Fruit fly (Drosophila melanogaster): ENCODE measurements around the gene COX6CL.

The COX6CL gene

dm6 chr2L:5799435-5800387 lies 18.5 kb downstream of the COX6CL start, which contains the start of gene CG9171 (continued):
- no peak for TF ChIP-seq CG31365 (tag; optimal IDR thresholded peaks at IDR 0.05)
- peak; percentile 41 for TF ChIP-seq Fer1 (GFP tag; optimal IDR thresholded peaks at IDR 0.05)
- no peak for TF ChIP-seq tio (GFP tag; optimal IDR thresholded peaks at IDR 0.05)
- TF ChIP-seq CG11085 (GFP tag; IDR thresholded peaks at IDR 0.05) = no peak
- TF ChIP-seq Dip3 (GFP tag; optimal IDR thresholded peaks at IDR 0.05) = no peak
- peak; percentile 54; the same call in 2 of the 3 replicates for TF ChIP-seq CG34422 (GFP tag; IDR thresholded peaks at IDR 0.05)
- TF ChIP-seq YL-1 (GFP tag; optimal IDR thresholded peaks at IDR 0.05) = peak; percentile 56
- TF ChIP-seq gsb (GFP tag; IDR thresholded peaks at IDR 0.05) = no peak
- TF ChIP-seq CG17612 (GFP tag; IDR thresholded peaks at IDR 0.05) = no peak
- TF ChIP-seq E2f2 (GFP tag; IDR thresholded peaks at IDR 0.05) = peak; percentile 64
- TF ChIP-seq CG31388 (GFP tag; optimal IDR thresholded peaks at IDR 0.05) = no peak
- no peak for TF ChIP-seq CG9817 (tag; optimal IDR thresholded peaks at IDR 0.05)
- peak; percentile 3 for TF ChIP-seq Hsf (GFP tag; optimal IDR thresholded peaks at IDR 0.05)
- TF ChIP-seq ewg (GFP tag; optimal IDR thresholded peaks at IDR 0.05) = peak; percentile 27
- no peak for TF ChIP-seq sima (GFP tag; optimal IDR thresholded peaks at IDR 0.05)
- no peak for TF ChIP-seq CG9876 (GFP tag; optimal IDR thresholded peaks at IDR 0.05)
- TF ChIP-seq CG13624 (GFP tag; optimal IDR thresholded peaks at IDR 0.05) = no peak
- TF ChIP-seq zfh1 (GFP tag; IDR thresholded peaks at IDR 0.05) = peak; percentile 49; the same call in 1 of the 3 replicates
- TF ChIP-seq ac (GFP tag; optimal IDR thresholded peaks at IDR 0.05) = no peak
- 0 out of 2 replicates have a peak, but pooled peaks have one; percentile 12 for TF ChIP-seq toy (GFP tag; IDR thresholded peaks at IDR 0.05)
- TF ChIP-seq Mes4 (GFP tag; optimal IDR thresholded peaks at IDR 0.05) = no peak
- peak; percentile 12 for TF ChIP-seq CG12155 (GFP tag; optimal IDR thresholded peaks at IDR 0.05)
- TF ChIP-seq fd3F (GFP tag; optimal IDR thresholded peaks at IDR 0.05) = no peak
- TF ChIP-seq BtbVII (GFP tag; optimal IDR thresholded peaks at IDR 0.05) = no peak
- TF ChIP-seq CG4730 (GFP tag; IDR thresholded peaks at IDR 0.05) = no peak
- peak; percentile 91 for TF ChIP-seq CG15514 (GFP tag; optimal IDR thresholded peaks at IDR 0.05)
- 0 out of 2 replicates have a peak, but pooled peaks have one; percentile 9 for TF ChIP-seq Xrp1 (GFP tag; IDR thresholded peaks at IDR 0.05)
- peak; percentile 49 for TF ChIP-seq lab (GFP tag; optimal IDR thresholded peaks at IDR 0.05)
- no peak for TF ChIP-seq CG18619 (GFP tag; optimal IDR thresholded peaks at IDR 0.05)
- TF ChIP-seq MESR4 (GFP tag; optimal IDR thresholded peaks at IDR 0.05) = peak; percentile 42
- TF ChIP-seq CG1529 (GFP tag; optimal IDR thresholded peaks at IDR 0.05) = no peak
- no peak for TF ChIP-seq CG10462 (GFP tag; optimal IDR thresholded peaks at IDR 0.05)
- TF ChIP-seq mam (GFP tag; optimal IDR thresholded peaks at IDR 0.05) = peak; percentile 8
- peak; percentile 15 for TF ChIP-seq CG6254 (GFP tag; optimal IDR thresholded peaks at IDR 0.05)
- no peak for TF ChIP-seq hbn (GFP tag; IDR thresholded peaks at IDR 0.05; ENCODE audit: partially characterized antibody)
- peak; percentile 91 for TF ChIP-seq CG1603 (tag; optimal IDR thresholded peaks at IDR 0.05)
- TF ChIP-seq Nf-YA (GFP tag; IDR thresholded peaks at IDR 0.05) = no peak; the same call in 1 of the 2 replicates
- TF ChIP-seq tap (tag; optimal IDR thresholded peaks at IDR 0.05) = no peak
- TF ChIP-seq CG9437 (GFP tag; optimal IDR thresholded peaks at IDR 0.05) = no peak
- TF ChIP-seq CG4424 (GFP tag; optimal IDR thresholded peaks at IDR 0.05) = peak; percentile 13
- 0 out of 3 replicates have a peak, but pooled peaks have one; percentile 13 for TF ChIP-seq otp (GFP tag; IDR thresholded peaks at IDR 0.05)
- no peak for TF ChIP-seq usp (GFP tag; optimal IDR thresholded peaks at IDR 0.05)
- TF ChIP-seq CG14050 (GFP tag; IDR thresholded peaks at IDR 0.05) = no peak
- no peak for TF ChIP-seq ATbp (GFP tag; optimal IDR thresholded peaks at IDR 0.05)
- 0 out of 3 replicates have a peak, but pooled peaks have one; percentile 27 for TF ChIP-seq ase (GFP tag; IDR thresholded peaks at IDR 0.05)
- no peak for TF ChIP-seq NC2β (GFP tag; optimal IDR thresholded peaks at IDR 0.05)
- TF ChIP-seq CTCF (GFP tag; optimal IDR thresholded peaks at IDR 0.05) = peak; percentile 59
- peak; percentile 54 for TF ChIP-seq Deaf1 (tag; optimal IDR thresholded peaks at IDR 0.05)
- TF ChIP-seq CG12391 (tag; optimal IDR thresholded peaks at IDR 0.05) = peak; percentile 61

All from whole organism, embryonic.